Fruit fly (Drosophila melanogaster) whole organism, pupa: Measurements from ENCODE around the gene Gbeta5.

Experiments
- CG13204 ChIP-seq: fragments of 200-800 bp; sonication (Bioruptor generic); optimal IDR thresholded peaks from 2 replicates; lab custom pipeline; 2018; ENCODE audit warnings: missing biosample characterization, mild to moderate bottlenecking, missing genetic modification characterization, moderate library complexity
- EcR ChIP-seq: fragments of 200-800 bp; sonication (Bioruptor generic); optimal IDR thresholded peaks from 3 replicates; lab custom pipeline; 2019; ENCODE audit warnings: missing biosample characterization, missing genetic modification characterization, mild to moderate bottlenecking, moderate library complexity, missing genetic modification reagents
- Pif1A ChIP-seq: fragments of 200-800 bp; sonication (Bioruptor generic); optimal IDR thresholded peaks from 3 replicates; lab custom pipeline; 2016; ENCODE audit warnings: missing biosample characterization, missing genetic modification characterization
- Snoo ChIP-seq: fragments of 200-800 bp; sonication (Bioruptor generic); optimal IDR thresholded peaks from 3 replicates; lab custom pipeline; 2017; ENCODE audit warnings: missing biosample characterization, mild to moderate bottlenecking, missing genetic modification characterization, inconsistent platforms
- fd96Ca ChIP-seq: fragments of 200-800 bp; sonication (Bioruptor generic); IDR thresholded peaks from 3 replicates; pipeline ENCODE4 v1.3.6; 2022; ENCODE audit warnings: missing biosample characterization, missing genetic modification characterization

- TF ChIP-seq EcR (GFP tag; lab: Kevin White, UChicago) (no peak), Pif1A (GFP tag; lab: Kevin White, UChicago) (peak; percentile 94), CG13204 (GFP tag; lab: Kevin White, UChicago) (no peak), Snoo (peak; percentile 87), fd96Ca (GFP tag; lab: Robert Waterston, UW) (peak; percentile 87)
Observed at dm6 chrX:8143537-8143936, 8.5 kb downstream of the Gbeta5 start, which contains the start of gene CG17982.
